Fruit fly (Drosophila melanogaster): Measurements from ENCODE around the gene CG8958.

DNA sequence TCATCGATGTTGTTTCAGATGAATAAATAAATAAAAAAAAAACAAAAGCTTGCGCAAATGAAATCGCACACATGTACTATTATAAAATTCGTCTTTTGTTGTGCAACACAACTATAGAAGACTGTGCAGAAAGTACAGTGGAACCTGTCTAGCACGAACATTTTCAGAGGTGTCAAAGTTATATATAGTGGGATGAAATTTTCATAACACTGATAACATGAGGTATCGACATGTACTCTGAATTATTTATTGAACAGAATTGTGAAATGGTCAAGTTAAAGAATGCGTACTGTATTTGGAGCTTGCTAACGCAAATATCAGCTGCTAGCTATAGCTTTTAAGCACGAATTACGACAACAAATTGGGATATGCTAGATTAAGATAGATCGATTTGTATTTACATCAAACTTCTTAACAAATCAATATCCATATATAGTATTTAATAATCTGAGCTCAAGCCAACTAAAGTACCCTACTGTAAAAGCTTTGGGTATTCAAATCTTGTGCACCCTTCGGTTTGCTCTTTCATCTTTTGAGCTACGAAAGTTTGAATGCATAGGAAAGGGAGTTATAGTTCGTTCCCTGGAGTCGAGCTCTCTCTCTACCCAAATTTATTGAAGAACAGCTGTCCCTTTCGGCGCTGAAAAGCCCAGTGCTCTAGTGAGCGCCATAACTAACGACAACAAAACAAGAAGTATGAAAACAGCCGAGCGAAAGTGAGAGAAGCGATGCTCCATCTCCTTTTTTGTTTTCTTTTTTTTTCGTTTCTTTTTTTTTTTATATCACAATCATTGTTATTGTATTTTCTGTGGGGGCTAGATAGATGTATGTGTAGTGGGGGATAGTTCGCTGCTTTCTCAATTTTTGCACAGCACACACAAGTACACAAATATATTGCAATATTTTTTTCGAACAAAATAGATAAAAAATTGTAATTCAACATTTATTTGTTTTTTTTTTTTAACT is 7.4 kb downstream of the CG8958 start:
- TF ChIP-seq CG34406 (GFP tag; optimal IDR thresholded peaks at IDR 0.05) (peak; percentile 62), CG11762 (GFP tag; optimal IDR thresholded peaks at IDR 0.05; ENCODE audit: insufficient read depth) (peak; percentile 50), CG6792 (GFP tag; optimal IDR thresholded peaks at IDR 0.05) (peak; percentile 56), CG31627 (GFP tag; optimal IDR thresholded peaks at IDR 0.05) (peak; percentile 81), CG32006 (GFP tag; optimal IDR thresholded peaks at IDR 0.05) (peak; percentile 79)
